Fruit fly (Drosophila melanogaster): ENCODE measurements around the gene CG13460.

The CG13460 gene

DNA sequence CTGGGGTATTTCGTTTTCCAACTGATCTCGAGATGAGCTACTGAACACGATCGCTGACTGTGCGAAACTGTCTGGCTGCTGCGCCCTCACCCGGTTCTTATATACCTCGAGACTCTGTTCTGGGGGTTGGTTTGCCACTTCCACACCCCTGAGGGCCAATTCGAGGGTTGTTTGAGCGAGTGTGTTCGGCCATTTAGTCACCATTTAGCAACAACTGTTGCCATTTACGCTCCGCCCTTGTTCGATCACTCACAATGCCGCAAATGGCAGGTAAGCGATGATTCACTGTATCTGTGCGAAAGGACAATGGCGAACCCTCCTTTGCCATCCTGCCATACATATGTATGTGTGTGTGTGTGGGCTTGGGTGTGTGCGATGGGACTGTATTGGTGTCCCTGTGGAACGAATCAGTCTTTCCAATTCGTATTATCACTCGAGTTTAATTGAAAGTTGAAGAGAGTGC is 17.6 kb downstream of the CG13460 start, which contains the start of gene ind (continued):
- TF ChIP-seq sr (GFP tag; IDR thresholded peaks at IDR 0.05), result no peak
- no peak for TF ChIP-seq Side (GFP tag; optimal IDR thresholded peaks at IDR 0.05)
- TF ChIP-seq prd (optimal IDR thresholded peaks at IDR 0.05), result no peak
- peak; percentile 37; the same call in 1 of the 3 replicates for TF ChIP-seq prd (GFP tag; IDR thresholded peaks at IDR 0.05)
- TF ChIP-seq sisA (GFP tag; IDR thresholded peaks at IDR 0.05), result no peak
- no peak for TF ChIP-seq chinmo (GFP tag; IDR thresholded peaks at IDR 0.05; ENCODE audit: partially characterized antibody)
- TF ChIP-seq CG17361 (GFP tag; IDR thresholded peaks at IDR 0.05), result no peak
- TF ChIP-seq Nf-YC (tag; optimal IDR thresholded peaks at IDR 0.05), result peak; percentile 90
- TF ChIP-seq tap (tag; optimal IDR thresholded peaks at IDR 0.05), result peak; percentile 57
- TF ChIP-seq CG6813 (GFP tag; optimal IDR thresholded peaks at IDR 0.05), result no peak
- no peak for TF ChIP-seq usp (GFP tag; optimal IDR thresholded peaks at IDR 0.05)
- peak; percentile 11 for TF ChIP-seq scrt (GFP tag; optimal IDR thresholded peaks at IDR 0.05)
- no peak for TF ChIP-seq psq (GFP tag; optimal IDR thresholded peaks at IDR 0.05)
- no peak for TF ChIP-seq her (GFP tag; optimal IDR thresholded peaks at IDR 0.05)
- TF ChIP-seq mam (GFP tag; optimal IDR thresholded peaks at IDR 0.05), result no peak
- no peak for TF ChIP-seq run (tag; optimal IDR thresholded peaks at IDR 0.05)
- peak; percentile 57 for TF ChIP-seq pros (GFP tag; optimal IDR thresholded peaks at IDR 0.05)
- no peak for TF ChIP-seq CG1233 (GFP tag; optimal IDR thresholded peaks at IDR 0.05)
- no peak for TF ChIP-seq bbx (GFP tag; IDR thresholded peaks at IDR 0.05; ENCODE audit: partially characterized antibody)
- no peak for TF ChIP-seq CG6175 (GFP tag; IDR thresholded peaks at IDR 0.05)
- no peak for TF ChIP-seq gsb (GFP tag; IDR thresholded peaks at IDR 0.05)
- TF ChIP-seq NfI (GFP tag; optimal IDR thresholded peaks at IDR 0.05), result no peak
- TF ChIP-seq GATAe (GFP tag; conservative IDR thresholded peaks at IDR 0.05), result no peak
- TF ChIP-seq CG17359 (tag; optimal IDR thresholded peaks at IDR 0.05), result no peak
- no peak for TF ChIP-seq Fer3 (tag; optimal IDR thresholded peaks at IDR 0.05)
- TF ChIP-seq tll (GFP tag; optimal IDR thresholded peaks at IDR 0.05), result peak in 1 of 2 experiments; percentile 62
- TF ChIP-seq pfk (GFP tag; optimal IDR thresholded peaks at IDR 0.05), result no peak

DNA sequence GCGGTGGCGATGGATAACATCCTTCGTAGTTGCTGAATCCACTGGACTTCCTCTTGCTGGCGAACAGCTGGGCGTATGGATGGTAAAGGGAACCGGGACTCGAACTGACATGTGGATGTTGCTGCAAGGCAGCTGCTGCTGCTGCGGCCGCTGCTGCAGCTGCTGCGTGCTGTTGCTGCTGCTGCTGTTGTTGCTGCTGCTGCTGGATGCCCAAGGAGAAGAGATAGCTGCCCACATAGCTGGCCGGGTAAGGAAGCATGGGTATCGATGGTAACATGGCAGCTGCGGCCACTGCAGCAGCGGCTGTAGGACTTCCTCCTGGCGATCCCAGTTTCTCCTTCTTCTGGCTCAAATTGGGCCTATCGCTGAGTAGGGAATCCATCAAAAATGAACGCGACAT is 18.0 kb downstream of the CG13460 start:
- peak in 1 of 2 experiments; percentile 69 for TF ChIP-seq Dfd (GFP tag; optimal IDR thresholded peaks at IDR 0.05)
- TF ChIP-seq jing (GFP tag; optimal IDR thresholded peaks at IDR 0.05), result no peak

DNA sequence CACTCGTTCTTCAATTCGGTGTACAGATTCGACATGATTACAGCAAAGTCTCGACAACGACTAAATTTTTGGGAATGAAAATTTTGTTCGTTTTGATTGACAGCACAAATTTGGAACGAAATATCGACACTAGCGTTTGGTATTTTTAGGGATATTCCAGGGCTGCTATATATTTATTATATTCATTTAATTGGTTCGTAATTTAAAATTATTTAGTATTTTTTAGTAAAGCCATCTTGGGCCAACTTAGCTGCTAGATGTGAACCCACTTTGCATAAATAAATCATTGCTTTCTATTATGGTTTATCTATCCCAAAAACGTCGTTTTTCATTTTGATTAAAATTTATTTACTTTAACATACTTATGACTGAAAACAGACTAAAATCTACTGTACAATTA is 19.0 kb downstream of the CG13460 start, which contains the start of gene Rpn12R:
Gene Rpn12R (minus strand): TSS at position 101 of the 400 bp plus-strand sequence.
- TF ChIP-seq CG3407 (GFP tag; optimal IDR thresholded peaks at IDR 0.05), result no peak
- no peak for TF ChIP-seq CG6791 (GFP tag; IDR thresholded peaks at IDR 0.05; ENCODE audit: partially characterized antibody)
- no peak for TF ChIP-seq gce (GFP tag; IDR thresholded peaks at IDR 0.05)
- no peak for TF ChIP-seq CG3281 (GFP tag; optimal IDR thresholded peaks at IDR 0.05)
- no peak for TF ChIP-seq fd64A (GFP tag; optimal IDR thresholded peaks at IDR 0.05)
- no peak for TF ChIP-seq CG11695 (GFP tag; IDR thresholded peaks at IDR 0.05)
- TF ChIP-seq CG13894 (tag; optimal IDR thresholded peaks at IDR 0.05), result no peak
- TF ChIP-seq Xbp1 (GFP tag; optimal IDR thresholded peaks at IDR 0.05), result no peak
